Worm (Caenorhabditis elegans): ENCODE measurements around the gene R10H10.3.

DNA sequence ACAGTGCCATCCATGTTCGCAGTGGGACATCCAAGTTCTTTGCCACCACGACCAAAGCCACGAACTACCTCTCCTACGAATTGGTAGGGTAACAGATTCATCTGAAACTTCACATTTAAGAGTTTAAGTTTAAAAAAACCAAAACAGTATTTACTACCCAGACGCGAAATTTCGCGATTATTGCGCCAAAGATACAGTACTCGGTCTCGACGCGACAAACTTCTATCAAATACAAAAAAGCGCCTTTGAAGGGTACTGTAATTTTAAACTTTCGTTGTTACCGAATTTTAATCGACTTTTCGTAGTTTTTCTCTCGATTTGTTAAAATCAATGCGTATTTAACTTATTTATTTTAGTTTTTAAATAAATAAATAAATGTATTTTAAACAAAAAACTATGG is 21.1 kb downstream of the R10H10.3 start, which contains the start of gene rfk-1:
- no peak for TF ChIP-seq gmeb-2 (tag; optimal IDR thresholded peaks at IDR 0.05)
- TF ChIP-seq rnt-1 (tag; optimal IDR thresholded peaks at IDR 0.05): no peak
- TF ChIP-seq pha-4 (tag; optimal IDR thresholded peaks at IDR 0.05): no peak
- TF ChIP-seq ceh-34 (tag; optimal IDR thresholded peaks at IDR 0.05): no peak
- TF ChIP-seq syd-9 (tag; optimal IDR thresholded peaks at IDR 0.05): no peak
- TF ChIP-seq F13H6.1 (tag; optimal IDR thresholded peaks at IDR 0.05): no peak
- no peak for TF ChIP-seq ttx-3 (tag; optimal IDR thresholded peaks at IDR 0.05)
- TF ChIP-seq unc-42 (tag; optimal IDR thresholded peaks at IDR 0.05): no peak
- TF ChIP-seq elt-4 (tag; optimal IDR thresholded peaks at IDR 0.05): no peak
